Worm (Caenorhabditis elegans): ENCODE measurements around the gene folt-2.

The folt-2 gene

DNA sequence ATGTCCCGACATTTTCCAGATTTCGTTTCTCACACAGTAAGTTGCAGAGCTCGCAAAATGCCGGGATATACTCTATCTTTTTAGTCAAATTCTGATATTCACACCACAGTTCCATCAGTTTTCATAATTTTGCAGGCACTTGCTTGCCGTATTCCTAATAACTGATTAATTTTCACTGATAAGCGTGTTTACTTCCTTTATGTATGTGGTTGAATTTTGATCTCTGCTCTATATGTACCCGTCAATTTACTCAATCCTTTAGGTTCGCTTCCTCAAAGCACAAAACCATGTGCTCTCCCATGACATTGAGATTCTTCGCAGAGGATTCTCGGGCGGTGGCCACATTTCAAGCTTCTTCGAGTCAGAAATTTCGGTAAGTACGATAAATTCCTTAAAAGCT is 6.2 kb upstream of the folt-2 start:
- TF ChIP-seq W03F9.2 (tag; optimal IDR thresholded peaks at IDR 0.05) (no peak), him-1 (tag; optimal IDR thresholded peaks at IDR 0.05) (no peak), dao-5 (tag; optimal IDR thresholded peaks at IDR 0.05) (no peak)

DNA sequence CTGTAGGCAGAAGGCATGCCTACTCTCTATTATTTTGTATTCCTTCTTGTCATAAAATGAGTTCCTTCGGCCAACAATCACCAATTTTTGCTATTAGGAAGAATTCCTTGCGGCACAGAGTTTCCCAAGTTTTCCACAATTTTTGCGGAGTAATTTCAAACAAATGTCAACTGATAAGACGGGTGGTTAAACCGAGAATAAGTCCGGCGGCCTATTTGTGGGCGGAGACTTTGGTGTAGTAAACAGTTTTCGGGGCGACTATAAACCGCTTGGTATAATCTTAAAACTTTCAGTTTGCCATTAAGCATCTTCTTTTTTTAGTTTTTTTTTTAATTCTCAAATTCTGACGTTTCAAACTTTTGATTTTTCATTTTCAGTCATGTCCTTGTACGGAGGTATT is 5.6 kb upstream of the folt-2 start, which contains the start of gene ifc-1:
Gene ifc-1 (plus strand): TSS at position 378 of the 400 bp plus-strand sequence.
- TF ChIP-seq him-1 (tag; optimal IDR thresholded peaks at IDR 0.05) (no peak), dao-5 (tag; optimal IDR thresholded peaks at IDR 0.05) (no peak), W03F9.2 (tag; optimal IDR thresholded peaks at IDR 0.05) (no peak)

DNA sequence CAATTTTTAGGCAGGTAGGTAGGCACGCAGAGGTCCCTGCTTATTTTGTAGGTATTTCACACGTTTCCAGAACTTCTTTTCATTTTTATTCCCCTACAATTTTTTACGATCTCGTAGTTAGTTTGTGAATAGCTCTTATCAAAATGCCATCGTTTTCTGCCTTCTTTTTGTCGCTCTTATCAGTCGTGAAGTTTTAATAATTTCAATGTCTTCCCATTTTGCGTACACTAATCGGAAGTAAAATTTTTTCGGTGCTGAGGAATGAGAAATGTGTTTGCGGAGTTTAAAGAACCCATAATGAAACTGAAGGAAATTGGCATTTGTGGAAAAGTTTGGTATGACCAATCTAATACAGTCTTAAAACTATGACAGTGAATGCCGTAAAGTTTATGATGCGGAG is 5.0 kb upstream of the folt-2 start:
- TF ChIP-seq dao-5 (tag; optimal IDR thresholded peaks at IDR 0.05) (no peak), him-1 (tag; optimal IDR thresholded peaks at IDR 0.05) (no peak), W03F9.2 (tag; optimal IDR thresholded peaks at IDR 0.05) (no peak)

DNA sequence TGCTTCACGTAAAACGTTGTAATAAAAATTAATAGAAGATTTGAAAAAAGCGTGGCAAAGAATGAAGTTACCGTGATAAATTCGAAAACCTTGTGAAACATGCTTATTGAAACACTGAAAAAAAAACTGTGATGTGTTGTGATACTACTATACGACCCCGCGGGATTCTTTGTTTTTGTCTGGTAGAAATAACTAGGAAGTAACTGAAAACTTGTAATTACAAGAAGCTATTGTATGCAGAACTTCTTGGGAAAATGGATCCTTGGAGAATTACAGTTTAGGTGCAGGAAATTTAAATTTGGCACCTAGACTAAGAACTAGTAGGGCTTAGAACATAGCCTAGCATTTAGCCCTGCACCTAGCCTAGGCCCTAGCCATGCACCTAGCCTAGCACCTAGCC is 4.4 kb upstream of the folt-2 start, which contains the start of gene str-39:
Gene str-39 (minus strand): TSS at position 101 of the 400 bp plus-strand sequence.
- TF ChIP-seq him-1 (tag; optimal IDR thresholded peaks at IDR 0.05) = no peak
- TF ChIP-seq W03F9.2 (tag; optimal IDR thresholded peaks at IDR 0.05) = no peak
- no peak for TF ChIP-seq dao-5 (tag; optimal IDR thresholded peaks at IDR 0.05)

DNA sequence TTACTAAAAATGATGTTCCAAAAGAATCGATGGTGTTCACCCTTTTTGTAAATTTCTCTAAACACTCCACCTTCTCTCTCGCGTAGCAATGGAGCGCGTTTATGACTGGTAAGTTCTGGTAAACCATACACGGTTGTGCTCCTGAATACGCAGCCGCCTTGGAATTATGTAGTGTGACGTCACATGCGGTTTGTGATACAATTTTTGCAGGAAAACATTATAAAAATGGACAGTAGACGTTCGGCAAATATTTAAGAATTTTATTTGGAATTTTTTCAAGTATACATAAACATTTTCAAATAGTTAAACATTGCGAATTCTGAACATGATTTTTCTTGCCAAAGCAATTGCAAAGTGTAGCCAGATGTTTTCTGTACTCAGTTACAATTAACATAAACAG is 2.1 kb upstream of the folt-2 start, which contains the start of gene F37B4.10:
Gene F37B4.10 (minus strand): TSS at position 101 of the 400 bp plus-strand sequence.
- TF ChIP-seq W03F9.2 (tag; optimal IDR thresholded peaks at IDR 0.05) = no peak
- TF ChIP-seq dao-5 (tag; optimal IDR thresholded peaks at IDR 0.05) = no peak
- TF ChIP-seq him-1 (tag; optimal IDR thresholded peaks at IDR 0.05) = no peak

DNA sequence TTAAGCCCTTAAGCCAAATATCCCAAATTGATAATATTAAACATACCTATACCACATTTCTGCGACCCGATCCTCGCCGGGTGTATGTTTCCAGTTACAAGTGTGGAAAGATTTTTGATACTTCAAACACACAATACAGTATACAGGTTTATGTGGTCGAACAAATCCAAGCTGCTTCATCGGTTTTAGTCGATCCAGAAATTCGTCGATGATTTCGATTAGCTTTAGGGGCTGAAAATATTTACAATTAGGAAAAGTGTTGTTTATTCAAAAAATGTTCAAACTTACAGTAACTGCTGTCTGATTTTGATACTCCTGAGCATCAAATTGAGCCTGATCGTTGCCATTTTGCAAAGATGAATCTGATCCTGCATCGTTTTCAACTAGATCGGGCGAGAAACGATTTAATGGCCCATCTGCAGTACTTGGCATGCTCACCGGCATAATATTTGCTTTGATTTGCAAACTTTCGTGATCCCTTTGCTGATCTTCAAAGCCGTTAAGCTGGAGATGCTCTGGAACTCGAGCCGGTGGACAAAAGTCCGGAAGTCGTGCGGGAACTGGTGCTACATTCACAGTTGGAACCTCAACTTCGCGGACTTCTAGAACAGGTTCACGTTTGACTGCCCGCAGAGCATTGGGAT is 910 bp upstream of the folt-2 start:
- TF ChIP-seq dao-5 (tag; optimal IDR thresholded peaks at IDR 0.05) (no peak), W03F9.2 (tag; optimal IDR thresholded peaks at IDR 0.05) (no peak), him-1 (tag; optimal IDR thresholded peaks at IDR 0.05) (no peak)

DNA sequence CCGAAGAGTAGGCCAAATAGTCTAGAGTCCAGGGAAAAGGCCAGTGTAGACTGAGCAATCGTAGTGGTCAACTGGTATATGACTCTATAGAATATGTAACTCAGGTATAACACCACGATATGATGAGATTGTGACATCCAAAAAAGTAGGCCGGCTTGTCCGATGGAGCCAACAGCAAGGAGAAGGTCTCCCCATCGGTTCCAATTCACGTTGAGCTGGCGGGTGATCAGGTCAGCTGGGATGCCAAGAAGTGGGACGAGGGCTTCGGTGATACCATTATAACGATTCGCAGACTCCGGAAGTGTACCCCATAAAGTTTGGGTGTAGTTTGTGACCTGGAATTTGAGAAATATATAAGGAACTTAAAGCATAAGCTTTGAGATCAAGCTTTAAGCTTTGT is 2.5 kb downstream of the folt-2 start:
- TF ChIP-seq dao-5 (tag; optimal IDR thresholded peaks at IDR 0.05) (no peak), him-1 (tag; optimal IDR thresholded peaks at IDR 0.05) (no peak), W03F9.2 (tag; optimal IDR thresholded peaks at IDR 0.05) (no peak)

DNA sequence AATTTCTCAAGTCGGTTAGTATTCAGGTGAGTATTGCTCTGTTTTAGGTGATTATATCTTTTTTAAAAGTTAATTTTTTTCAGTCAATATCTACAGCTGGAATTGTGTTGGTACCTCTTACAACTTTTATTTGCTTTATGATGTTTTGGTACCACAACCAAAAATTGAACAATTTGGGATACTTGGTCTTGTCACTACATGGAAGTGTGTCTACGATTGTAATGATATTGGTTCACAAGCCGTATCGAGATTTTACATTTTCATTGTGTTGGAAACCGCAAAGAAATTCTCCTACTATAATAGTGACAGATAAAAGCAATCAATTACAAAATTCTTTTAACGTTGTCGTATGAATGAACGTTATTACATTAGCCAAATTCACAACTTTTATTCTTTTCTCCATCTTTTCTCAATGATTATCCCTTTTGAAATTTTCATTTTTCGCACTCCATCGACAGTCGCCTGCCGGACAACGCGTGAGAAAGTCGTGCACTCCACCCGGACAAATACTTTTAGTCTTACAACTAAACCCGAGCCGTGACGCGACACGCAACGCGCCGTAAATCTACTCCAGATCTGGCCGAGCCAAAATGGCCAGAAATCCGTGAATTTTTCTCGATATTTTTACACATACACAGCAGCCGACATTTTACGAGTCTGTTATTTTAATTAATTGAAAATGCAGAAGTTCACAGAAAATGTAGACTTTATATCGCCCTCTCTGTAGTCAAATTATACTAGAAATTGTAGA is 3.5 kb downstream of the folt-2 start:
- no peak for TF ChIP-seq dao-5 (tag; optimal IDR thresholded peaks at IDR 0.05)
- TF ChIP-seq W03F9.2 (tag; optimal IDR thresholded peaks at IDR 0.05) = no peak

DNA sequence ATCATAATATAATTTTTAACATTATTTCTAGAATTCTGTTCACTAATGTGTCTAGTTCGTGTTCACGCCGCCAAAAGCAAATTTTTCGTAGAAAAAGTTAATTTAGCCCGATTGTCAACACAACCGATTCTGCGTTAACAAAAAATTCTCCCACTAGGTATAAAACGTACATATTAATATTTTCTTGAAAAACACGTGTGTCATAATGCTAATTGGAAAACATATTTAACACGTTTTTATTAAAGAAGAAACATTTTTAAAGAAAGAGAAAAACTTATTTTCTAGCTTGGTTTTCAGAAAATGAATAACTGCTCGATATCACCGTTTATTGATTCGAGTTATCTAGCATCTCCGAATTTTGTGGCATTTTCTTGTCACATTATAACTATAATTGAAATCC is 5.3 kb downstream of the folt-2 start, which contains the start of gene srh-243:
Gene srh-243 (plus strand): TSS at position 301 of the 400 bp plus-strand sequence.
- TF ChIP-seq dao-5 (tag; optimal IDR thresholded peaks at IDR 0.05) = no peak
- no peak for TF ChIP-seq him-1 (tag; optimal IDR thresholded peaks at IDR 0.05)
- TF ChIP-seq W03F9.2 (tag; optimal IDR thresholded peaks at IDR 0.05) = no peak

DNA sequence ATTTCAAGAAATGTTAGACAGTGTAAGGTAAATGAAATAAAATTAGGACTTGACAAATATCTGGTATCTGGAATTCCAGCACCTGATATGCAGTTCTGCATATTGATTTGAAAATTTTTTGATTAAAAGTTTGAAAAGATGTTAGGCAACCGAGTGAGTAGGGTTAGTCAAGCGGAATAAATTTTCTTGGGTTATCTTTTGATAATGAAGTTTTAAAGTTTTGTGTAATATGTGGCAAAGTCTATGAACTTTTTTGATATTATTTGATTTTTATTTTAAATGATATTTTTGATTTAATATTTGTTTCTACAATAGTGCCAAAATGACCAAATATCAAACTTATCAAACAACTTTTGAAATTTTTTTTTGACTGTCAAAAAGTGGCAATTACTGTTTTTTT is 5.9 kb downstream of the folt-2 start, which contains the start of gene srh-241:
Gene srh-241 (minus strand): TSS at position 101 of the 400 bp plus-strand sequence.
- no peak for TF ChIP-seq W03F9.2 (tag; optimal IDR thresholded peaks at IDR 0.05)
- TF ChIP-seq him-1 (tag; optimal IDR thresholded peaks at IDR 0.05) = no peak
- no peak for TF ChIP-seq dao-5 (tag; optimal IDR thresholded peaks at IDR 0.05)

DNA sequence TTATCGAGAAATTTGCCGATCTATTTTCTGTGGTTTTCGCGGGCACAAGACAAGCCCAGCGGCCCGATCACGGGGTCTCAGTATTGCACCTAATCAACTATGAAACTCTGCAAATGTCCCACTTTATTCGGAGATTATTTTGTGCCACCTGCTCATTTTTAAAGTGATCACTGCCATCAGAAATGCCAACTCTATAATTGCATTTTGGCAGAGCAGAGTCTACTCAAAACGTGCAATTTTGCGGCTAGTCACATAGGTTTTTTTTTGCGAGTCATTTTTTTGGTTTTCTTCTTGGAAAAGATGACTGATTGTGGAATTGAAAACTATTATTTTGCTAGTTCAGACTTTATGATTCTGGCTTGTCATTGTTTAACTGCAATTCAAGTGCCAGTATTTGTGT is 10.5 kb downstream of the folt-2 start, which contains the start of gene srh-240:
Gene srh-240 (plus strand): TSS at position 301 of the 400 bp plus-strand sequence.
- TF ChIP-seq dao-5 (tag; optimal IDR thresholded peaks at IDR 0.05) (no peak), him-1 (tag; optimal IDR thresholded peaks at IDR 0.05) (no peak), W03F9.2 (tag; optimal IDR thresholded peaks at IDR 0.05) (no peak)

DNA sequence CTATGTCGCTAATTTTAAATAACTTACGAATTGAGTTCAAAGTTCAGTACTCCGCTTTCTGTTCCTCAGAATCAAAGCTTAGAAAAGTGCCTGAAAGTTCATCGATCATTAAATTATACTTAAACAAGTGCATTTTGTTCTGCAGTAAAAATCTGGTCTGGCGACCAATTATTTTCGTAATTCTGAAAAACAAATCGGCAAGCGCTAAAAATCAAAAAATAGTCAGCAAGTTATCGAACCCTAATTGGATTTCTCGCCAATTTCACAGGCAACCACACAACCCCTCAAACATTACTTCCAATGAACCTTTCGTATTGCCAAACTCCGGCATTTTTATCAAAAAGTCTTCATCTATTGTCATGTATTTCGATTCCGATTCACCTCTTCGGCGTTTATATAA is 12.4 kb downstream of the folt-2 start, which contains the start of gene srh-272:
Gene srh-272 (plus strand): TSS at position 301 of the 400 bp plus-strand sequence.
- no peak for TF ChIP-seq W03F9.2 (tag; optimal IDR thresholded peaks at IDR 0.05)
- TF ChIP-seq him-1 (tag; optimal IDR thresholded peaks at IDR 0.05) = no peak
- no peak for TF ChIP-seq dao-5 (tag; optimal IDR thresholded peaks at IDR 0.05)

DNA sequence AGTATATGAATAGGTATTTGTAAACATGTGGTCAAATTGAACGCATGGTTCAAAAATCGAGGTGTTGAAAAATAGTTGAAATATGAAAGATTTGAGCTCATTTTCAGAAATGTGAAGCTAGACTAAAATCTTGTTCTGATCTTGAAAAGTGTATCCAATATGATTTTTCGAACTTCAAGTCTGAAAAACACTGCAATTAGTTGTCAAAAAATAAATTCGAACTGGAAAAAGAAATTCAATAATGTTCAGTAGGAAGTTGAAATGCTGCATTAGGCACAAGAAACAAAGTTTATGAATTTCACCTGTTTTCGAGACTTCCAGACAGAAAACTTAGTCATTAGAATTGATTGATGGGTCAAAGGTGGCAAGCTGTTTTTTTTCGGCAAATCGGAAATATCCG is 13.9 kb downstream of the folt-2 start, which contains the start of gene srh-270:
Gene srh-270 (minus strand): TSS at position 101 of the 400 bp plus-strand sequence.
- TF ChIP-seq W03F9.2 (tag; optimal IDR thresholded peaks at IDR 0.05) (no peak), him-1 (tag; optimal IDR thresholded peaks at IDR 0.05) (no peak), dao-5 (tag; optimal IDR thresholded peaks at IDR 0.05) (no peak)

DNA sequence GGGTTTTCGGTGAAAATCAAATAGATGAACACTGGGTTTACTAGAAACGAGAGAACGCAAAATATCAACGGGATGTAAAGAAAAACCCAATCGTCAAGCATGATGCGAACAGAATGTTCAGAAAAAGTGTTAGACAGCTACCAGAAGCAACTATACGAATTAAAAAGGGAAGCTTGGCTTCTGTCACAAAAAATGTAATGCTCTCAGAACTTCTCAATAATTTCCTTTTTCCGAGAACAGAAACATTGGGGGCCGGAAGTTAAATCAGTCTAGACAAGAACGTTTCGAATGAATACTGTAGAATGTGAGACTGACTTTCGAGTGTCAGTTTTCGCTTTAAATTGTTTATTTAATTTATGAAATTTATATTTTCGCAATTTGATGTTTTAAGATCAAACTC is 15.7 kb downstream of the folt-2 start, which contains the start of gene srj-54:
Gene srj-54 (minus strand): TSS at position 101 of the 400 bp plus-strand sequence.
- TF ChIP-seq W03F9.2 (tag; optimal IDR thresholded peaks at IDR 0.05) (no peak), dao-5 (tag; optimal IDR thresholded peaks at IDR 0.05) (no peak), him-1 (tag; optimal IDR thresholded peaks at IDR 0.05) (no peak)
